Worm (Caenorhabditis elegans): ENCODE data around the gene wdr-60.

wdr-60 gene

ce11 chrIII:4983961-4984360 is 3.0 kb upstream of the wdr-60 start:
- TF ChIP-seq unc-62 (GFP tag; optimal IDR thresholded peaks at IDR 0.05) = no peak

- TF ChIP-seq unc-62 (GFP tag; optimal IDR thresholded peaks at IDR 0.05) = no peak
These were observed 2.4 kb upstream of the wdr-60 start, which contains the start of gene C27F2.7 for ce11 chrIII:4984444-4985086. C27F2.7 (minus strand) TSS chrIII:4984494.

DNA sequence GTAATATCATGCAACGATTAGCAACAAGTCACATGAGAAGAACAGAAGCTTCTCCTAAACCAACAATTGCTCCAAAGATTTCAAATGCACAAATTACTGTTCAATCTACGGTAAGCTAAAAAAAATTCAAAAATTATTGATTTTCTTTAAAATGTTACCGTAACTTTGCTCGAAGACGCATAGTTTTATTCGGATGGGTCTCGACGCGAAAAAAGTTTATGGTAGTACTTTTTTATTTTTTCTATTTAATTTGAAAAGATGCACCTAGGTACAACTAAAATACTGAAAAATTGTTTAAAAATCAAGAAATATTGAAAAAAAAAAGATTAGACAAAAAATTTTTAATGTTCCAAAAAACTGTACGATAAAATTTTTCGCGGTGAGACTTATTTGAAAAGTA is 657 bp downstream of the wdr-60 start:
- no peak for TF ChIP-seq unc-62 (GFP tag; optimal IDR thresholded peaks at IDR 0.05)

ce11 chrIII:4998111-4998859 is 11.3 kb downstream of the wdr-60 start, which contains the start of gene tmem-131:
tmem-131 (minus strand) TSS chrIII:4998161.
- TF ChIP-seq unc-62 (GFP tag; optimal IDR thresholded peaks at IDR 0.05) = no peak

ce11 chrIII:4998956-4999425 is 12.0 kb downstream of the wdr-60 start, which contains the start of gene smcr-8:
smcr-8 (plus strand) TSS chrIII:4999375.
- TF ChIP-seq unc-62 (GFP tag; optimal IDR thresholded peaks at IDR 0.05) = no peak

ce11 chrIII:5002231-5002630 is 15.2 kb downstream of the wdr-60 start, which contains the start of gene R144.10:
R144.10 (minus strand) TSS chrIII:5002331.
- TF ChIP-seq unc-62 (GFP tag; optimal IDR thresholded peaks at IDR 0.05) = no peak

ce11 chrIII:5004621-5005020 is 17.6 kb downstream of the wdr-60 start, which contains the start of gene R144.6:
R144.6 (minus strand) TSS chrIII:5004721.
- no peak for TF ChIP-seq unc-62 (GFP tag; optimal IDR thresholded peaks at IDR 0.05)

DNA sequence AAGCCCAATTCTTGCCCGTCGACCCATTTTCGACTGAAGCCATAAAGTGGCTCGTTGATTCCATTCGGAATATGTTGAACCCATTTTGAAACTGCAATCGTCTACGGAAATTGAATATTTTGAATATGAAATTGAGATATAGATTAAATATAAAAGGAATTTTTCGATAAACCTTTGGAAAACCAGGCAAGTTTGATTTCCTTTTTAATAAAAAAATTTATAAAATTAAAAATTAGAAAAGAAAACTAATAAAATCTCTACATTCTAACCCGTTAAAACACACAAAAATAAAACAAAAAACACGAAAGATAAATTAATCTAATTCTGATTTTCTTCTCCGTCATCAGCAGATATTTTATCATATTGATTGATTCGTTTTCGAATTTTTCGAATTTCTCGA is 19.9 kb downstream of the wdr-60 start, which contains the start of gene R144.12:
TSS of gene R144.12 (minus strand) at position 101 of the 400 bp plus-strand sequence.
- TF ChIP-seq unc-62 (GFP tag; optimal IDR thresholded peaks at IDR 0.05) = no peak

DNA sequence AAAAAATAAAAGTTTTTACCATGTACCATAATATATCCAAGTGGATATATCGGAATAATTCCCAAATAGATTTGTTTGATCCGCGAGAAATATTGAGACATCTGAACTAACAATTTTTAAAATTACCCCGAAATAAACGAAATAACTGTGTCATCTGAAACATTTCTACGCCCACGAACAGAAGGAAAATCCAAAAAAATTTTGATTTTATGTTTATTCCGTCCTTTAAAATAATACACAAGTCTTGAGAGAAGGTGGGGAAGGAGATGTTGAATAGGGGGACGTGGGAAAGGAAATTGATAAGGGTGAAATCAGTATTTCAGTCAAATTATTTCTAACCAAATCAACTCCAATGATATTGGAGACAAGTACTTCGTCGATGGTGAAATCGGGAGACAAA is 21.7 kb downstream of the wdr-60 start, which contains the start of gene R144.11:
TSS of gene R144.11 (minus strand) at position 101 of the 400 bp plus-strand sequence.
- no peak for TF ChIP-seq unc-62 (GFP tag; optimal IDR thresholded peaks at IDR 0.05)

ce11 chrIII:5010723-5011122 is 23.7 kb downstream of the wdr-60 start:
- TF ChIP-seq unc-62 (GFP tag; optimal IDR thresholded peaks at IDR 0.05) = no peak

DNA sequence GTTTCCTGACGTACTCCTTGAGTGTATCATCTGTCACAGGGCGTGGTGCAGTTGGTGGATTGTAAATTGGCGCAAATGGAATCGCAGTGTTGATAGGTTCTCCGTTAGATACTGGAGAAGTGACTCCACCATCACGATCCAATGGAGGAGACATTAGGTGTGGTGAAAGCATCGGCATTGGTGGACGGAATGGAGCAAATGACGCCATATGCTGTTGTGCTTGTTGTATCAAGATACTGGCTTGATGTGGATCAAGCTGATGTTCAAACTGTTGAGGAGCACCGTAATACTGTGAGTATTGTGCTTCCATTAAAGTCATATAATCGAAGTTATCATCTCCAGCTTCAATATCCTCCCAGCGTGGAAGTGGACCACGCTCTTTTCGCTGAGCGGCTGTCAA is 25.5 kb downstream of the wdr-60 start:
- TF ChIP-seq unc-62 (GFP tag; optimal IDR thresholded peaks at IDR 0.05) = no peak

DNA sequence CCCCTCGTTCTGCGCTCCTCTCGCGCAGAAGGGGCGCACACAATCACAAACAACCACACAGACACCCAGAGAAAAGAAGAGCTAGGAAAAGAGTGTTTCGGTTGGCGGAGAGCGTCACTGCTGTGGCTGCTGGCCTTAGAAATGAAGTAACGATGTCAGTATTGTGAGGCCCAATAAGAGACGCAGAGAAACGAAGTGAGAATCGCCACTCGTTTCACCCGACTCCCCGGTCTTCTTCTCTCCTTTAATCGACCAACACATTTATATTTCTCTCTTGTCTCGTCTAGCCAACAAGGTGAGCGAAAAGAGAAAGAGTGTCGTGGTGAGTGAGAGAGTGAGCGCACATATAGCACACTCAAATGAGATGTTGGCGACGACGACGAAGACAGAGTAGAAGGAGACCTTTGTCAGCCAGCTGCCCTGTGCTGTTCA is 26.9 kb downstream of the wdr-60 start:
- TF ChIP-seq unc-62 (GFP tag; optimal IDR thresholded peaks at IDR 0.05) = no peak

- TF ChIP-seq unc-62 (GFP tag; optimal IDR thresholded peaks at IDR 0.05) = no peak
These were observed 30.5 kb downstream of the wdr-60 start, which contains the start of gene larp-1 for ce11 chrIII:5017550-5017949. larp-1 (minus strand) TSS chrIII:5017650.

DNA sequence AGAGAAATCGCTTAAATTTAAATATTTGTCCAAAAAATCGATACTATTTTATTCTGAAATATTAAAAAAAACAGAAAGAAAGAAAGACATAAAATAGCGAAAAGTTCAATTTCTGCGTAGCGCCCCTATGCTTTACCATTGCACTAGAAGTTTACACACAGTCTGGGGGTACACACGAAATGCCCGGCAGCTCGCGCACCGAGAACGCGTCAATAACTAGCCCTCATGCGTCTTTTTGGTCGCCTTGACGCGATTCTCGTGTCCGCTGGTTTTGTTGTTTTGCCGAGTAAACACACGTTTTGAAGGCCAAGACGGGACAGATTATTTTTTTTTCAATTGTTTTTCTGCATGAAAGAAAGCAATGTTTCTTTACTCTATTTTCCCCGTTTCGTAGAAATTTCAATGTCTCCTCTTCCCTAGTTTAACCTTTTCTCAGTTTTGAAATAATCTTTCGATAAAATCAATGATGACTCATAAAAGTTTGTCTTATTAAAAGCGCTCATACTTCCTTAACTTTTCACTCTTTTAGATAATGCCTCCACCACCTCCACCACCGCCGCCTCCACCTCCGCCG is 31.2 kb downstream of the wdr-60 start, which contains the start of gene wip-1:
TSS of gene wip-1 (plus strand) at position 524 of the 574 bp plus-strand sequence.
- no peak for TF ChIP-seq unc-62 (GFP tag; optimal IDR thresholded peaks at IDR 0.05)

DNA sequence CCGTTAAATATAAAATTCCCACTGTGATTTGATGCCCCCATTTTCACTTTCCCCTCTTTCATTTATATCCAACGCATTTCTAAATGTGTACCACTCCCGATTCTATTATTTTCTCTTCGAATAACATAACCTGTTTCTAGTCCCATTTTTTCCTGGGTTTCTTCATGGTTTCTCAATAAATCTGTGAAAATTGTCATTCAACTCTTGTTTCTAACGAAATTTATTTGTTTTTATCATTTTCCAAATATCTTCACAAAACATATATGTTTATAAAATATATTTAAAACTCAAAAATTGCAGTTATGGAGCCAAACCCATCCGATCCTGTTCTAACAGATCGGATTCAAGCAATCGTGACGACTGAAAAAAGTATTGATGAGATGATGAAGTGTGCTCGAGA is 33.9 kb downstream of the wdr-60 start, which contains the start of gene mdt-11:
TSS of gene mdt-11 (plus strand) at position 301 of the 400 bp plus-strand sequence.
- TF ChIP-seq unc-62 (GFP tag; optimal IDR thresholded peaks at IDR 0.05) = no peak

DNA sequence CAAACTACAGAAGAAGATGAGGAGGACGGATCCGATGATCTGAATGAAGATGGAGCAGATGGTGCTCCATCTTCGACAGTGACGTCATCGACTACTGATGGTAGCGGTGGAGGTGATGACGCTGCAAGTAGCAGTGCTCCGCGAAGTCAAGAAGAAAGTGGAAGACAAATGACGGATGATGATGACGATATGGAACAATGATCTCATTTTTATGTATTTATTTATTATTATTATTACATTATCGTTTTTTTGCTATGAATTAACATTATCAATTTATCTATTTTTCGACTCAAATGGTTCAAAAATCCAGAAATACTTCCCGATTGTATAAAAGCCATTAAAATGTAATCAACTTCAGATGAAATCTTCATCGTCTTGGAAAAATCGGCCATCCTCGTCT is 34.7 kb downstream of the wdr-60 start, which contains the start of gene R144.3:
TSS of gene R144.3 (plus strand) at position 301 of the 400 bp plus-strand sequence.
- no peak for TF ChIP-seq unc-62 (GFP tag; optimal IDR thresholded peaks at IDR 0.05)

Measured in whole organism, dauer.